Fruit fly (Drosophila melanogaster) whole organism, embryonic: Measurements from ENCODE around the gene CG43938.

ENCODE experiments used
- Aef1 ChIP-seq: fragments of 200-800 bp; sonication (Bioruptor generic); IDR thresholded peaks from 3 replicates; pipeline ENCODE4 v1.3.6; 2022; ENCODE audit warnings: missing biosample characterization, missing genetic modification characterization
- CG10147 ChIP-seq: fragments of 200-800 bp; sonication (Bioruptor generic); optimal IDR thresholded peaks from 2 replicates; lab custom pipeline; 2019; ENCODE audit warnings: missing biosample characterization, mild to moderate bottlenecking, missing genetic modification characterization, moderate library complexity
- CG10321 ChIP-seq: fragments of 200-800 bp; sonication (Bioruptor generic); IDR thresholded peaks from 2 replicates; pipeline ENCODE4 v1.3.6; 2022; ENCODE audit warnings: missing biosample characterization, missing genetic modification characterization
- CG13624 ChIP-seq: fragments of 200-800 bp; sonication (Bioruptor generic); optimal IDR thresholded peaks from 2 replicates; lab custom pipeline; 2016; ENCODE audit warnings: missing biosample characterization, missing genetic modification characterization
- CG13775 ChIP-seq: fragments of 200-800 bp; sonication (Bioruptor generic); optimal IDR thresholded peaks from 3 replicates; lab custom pipeline; 2017; ENCODE audit warnings: missing biosample characterization, mild to moderate bottlenecking, missing genetic modification characterization
- CG14050 ChIP-seq: fragments of 200-800 bp; sonication (Bioruptor generic); IDR thresholded peaks from 3 replicates; pipeline ENCODE4 v1.3.6; 2022; ENCODE audit warnings: missing biosample characterization, missing genetic modification characterization
- CG14441 ChIP-seq: fragments of 200-800 bp; sonication (Bioruptor generic); IDR thresholded peaks from 2 replicates; pipeline ENCODE4 v1.3.6; 2022; ENCODE audit warnings: missing biosample characterization, missing genetic modification characterization
- CG14667 ChIP-seq: fragments of 200-800 bp; sonication (Bioruptor generic); IDR thresholded peaks from 2 replicates; pipeline ENCODE4 v1.3.6; 2022; ENCODE audit warnings: missing biosample characterization, missing genetic modification characterization
- CG15011 ChIP-seq: fragments of 200-800 bp; sonication (Bioruptor generic); optimal IDR thresholded peaks from 3 replicates; lab custom pipeline; 2018; ENCODE audit warnings: missing biosample characterization, mild to moderate bottlenecking, missing genetic modification characterization
- CG1529 ChIP-seq: fragments of 200-800 bp; sonication (Bioruptor generic); optimal IDR thresholded peaks from 3 replicates; lab custom pipeline; 2018; ENCODE audit warnings: missing biosample characterization, missing genetic modification characterization
- CG17612 ChIP-seq: fragments of 200-800 bp; sonication (Bioruptor generic); IDR thresholded peaks from 2 replicates; pipeline ENCODE4 v1.3.6; 2022; ENCODE audit warnings: missing biosample characterization, missing genetic modification characterization
- CG18011 ChIP-seq: fragments of 200-800 bp; sonication (Bioruptor generic); optimal IDR thresholded peaks from 2 replicates; lab custom pipeline; 2017; ENCODE audit warnings: missing biosample characterization, missing genetic modification characterization, mild to moderate bottlenecking, moderate library complexity, missing genotype
- CG18476 ChIP-seq: fragments of 200-800 bp; sonication (Bioruptor generic); optimal IDR thresholded peaks from 2 replicates; lab custom pipeline; 2016; ENCODE audit warnings: missing biosample characterization, mild to moderate bottlenecking, missing genetic modification characterization
- CG18764 ChIP-seq: fragments of 200-800 bp; sonication (Bioruptor generic); optimal IDR thresholded peaks from 3 replicates; lab custom pipeline; 2016; ENCODE audit warnings: missing biosample characterization, missing genetic modification characterization
- CG30403 ChIP-seq: fragments of 200-800 bp; sonication (Bioruptor generic); optimal IDR thresholded peaks from 3 replicates; lab custom pipeline; 2016; ENCODE audit warnings: missing biosample characterization, missing genetic modification characterization
- CG34224 ChIP-seq: fragments of 200-800 bp; sonication (Bioruptor generic); IDR thresholded peaks from 3 replicates; pipeline ENCODE4 v1.3.6; 2022; ENCODE audit warnings: missing biosample characterization, missing genetic modification characterization; ENCODE audit not compliant: partially characterized antibody
- CG4617 ChIP-seq: fragments of 200-800 bp; sonication (Bioruptor generic); optimal IDR thresholded peaks from 3 replicates; lab custom pipeline; 2016; ENCODE audit warnings: missing biosample characterization, missing genetic modification characterization, borderline replicate concordance
- CG4730 ChIP-seq: fragments of 200-800 bp; sonication (Bioruptor generic); IDR thresholded peaks from 2 replicates; pipeline ENCODE4 v1.3.6; 2022; ENCODE audit warnings: missing biosample characterization, missing genetic modification characterization
- CG6175 ChIP-seq: fragments of 200-800 bp; sonication (Bioruptor generic); IDR thresholded peaks from 3 replicates; pipeline ENCODE4 v1.3.6; 2022; ENCODE audit warnings: missing biosample characterization, missing genetic modification characterization
- CG6272 ChIP-seq: fragments of 200-800 bp; sonication (Bioruptor generic); IDR thresholded peaks from 2 replicates; pipeline ENCODE4 v1.3.6; 2022; ENCODE audit warnings: missing biosample characterization, missing genetic modification characterization
- CG8281 ChIP-seq: fragments of 200-800 bp; sonication (Bioruptor generic); optimal IDR thresholded peaks from 2 replicates; lab custom pipeline; 2018; ENCODE audit warnings: missing biosample characterization, mild to moderate bottlenecking, missing genetic modification characterization, moderate library complexity
- CG8359 ChIP-seq: fragments of 200-800 bp; sonication (Bioruptor generic); optimal IDR thresholded peaks from 2 replicates; lab custom pipeline; 2017; ENCODE audit warnings: missing biosample characterization, mild to moderate bottlenecking, missing genetic modification characterization, borderline replicate concordance
- CG8478 ChIP-seq: fragments of >200 bp; optimal IDR thresholded peaks from 2 replicates; lab custom pipeline; 2018
- CG9609 ChIP-seq: fragments of 200-800 bp; sonication (Bioruptor generic); optimal IDR thresholded peaks from 3 replicates; lab custom pipeline; 2016; ENCODE audit warnings: missing biosample characterization, missing genetic modification characterization
- Deaf1 ChIP-seq: fragments of 200-800 bp; optimal IDR thresholded peaks from 3 replicates; lab custom pipeline; 2019; ENCODE audit warnings: missing biosample characterization, mild to moderate bottlenecking, missing genetic modification characterization, moderate library complexity
- Dll ChIP-seq: fragments of 200-800 bp; sonication (Bioruptor generic); IDR thresholded peaks from 4 replicates; pipeline ENCODE4 v1.3.6; 2022; ENCODE audit warnings: missing biosample characterization, missing genetic modification characterization; ENCODE audit not compliant: partially characterized antibody
- Doc3 ChIP-seq: fragments of 200-800 bp; sonication (Bioruptor generic); IDR thresholded peaks from 3 replicates; pipeline ENCODE4 v1.3.6; 2022; ENCODE audit warnings: missing biosample characterization, missing genetic modification characterization; ENCODE audit not compliant: partially characterized antibody
- HLH3B ChIP-seq: fragments of 200-800 bp; sonication (Bioruptor generic); IDR thresholded peaks from 2 replicates; pipeline ENCODE4 v1.3.6; 2022; ENCODE audit warnings: missing biosample characterization, missing genetic modification characterization
- HmgZ ChIP-seq: fragments of 200-800 bp; sonication (Bioruptor generic); optimal IDR thresholded peaks from 2 replicates; lab custom pipeline; 2018; ENCODE audit warnings: missing biosample characterization, mild to moderate bottlenecking, missing genetic modification characterization
- Mad ChIP-seq: fragments of 200-800 bp; sonication (Bioruptor generic); optimal IDR thresholded peaks from 2 replicates; lab custom pipeline; 2016; ENCODE audit warnings: missing biosample characterization, missing genetic modification characterization
- Rfx ChIP-seq: fragments of 200-800 bp; sonication (Bioruptor generic); IDR thresholded peaks from 2 replicates; pipeline ENCODE4 v1.3.6; 2022; ENCODE audit warnings: missing biosample characterization, missing genetic modification characterization
- ac ChIP-seq: fragments of 200-800 bp; sonication (Bioruptor generic); optimal IDR thresholded peaks from 3 replicates; lab custom pipeline; 2017; ENCODE audit warnings: missing biosample characterization, mild to moderate bottlenecking, missing genetic modification characterization
- ash1 ChIP-seq: fragments of 200-800 bp; sonication (Bioruptor generic); optimal IDR thresholded peaks from 2 replicates; lab custom pipeline; 2018; ENCODE audit warnings: missing biosample characterization, mild to moderate bottlenecking, missing genetic modification characterization
- ato ChIP-seq: fragments of 200-800 bp; sonication (Bioruptor generic); IDR thresholded peaks from 2 replicates; pipeline ENCODE4 v1.3.6; 2022; ENCODE audit warnings: missing biosample characterization, missing genetic modification characterization; ENCODE audit not compliant: partially characterized antibody
- bcd ChIP-seq: fragments of 200-800 bp; sonication (Bioruptor generic); optimal IDR thresholded peaks from 2 replicates; lab custom pipeline; 2017; ENCODE audit warnings: missing biosample characterization, mild to moderate bottlenecking, missing genetic modification characterization
- btn ChIP-seq: fragments of 200-800 bp; sonication (Bioruptor generic); optimal IDR thresholded peaks from 2 replicates; lab custom pipeline; 2016; ENCODE audit warnings: missing biosample characterization, missing genetic modification characterization
- chinmo ChIP-seq: fragments of 200-800 bp; sonication (Bioruptor generic); IDR thresholded peaks from 4 replicates; pipeline ENCODE4 v1.3.6; 2022; ENCODE audit warnings: missing biosample characterization, missing genetic modification characterization; ENCODE audit not compliant: partially characterized antibody
- corto ChIP-seq: fragments of 200-800 bp; sonication (Bioruptor generic); optimal IDR thresholded peaks from 2 replicates; lab custom pipeline; 2016; ENCODE audit warnings: missing biosample characterization, mild to moderate bottlenecking, missing genetic modification characterization, moderate library complexity
- dan ChIP-seq: fragments of 200-800 bp; sonication (Bioruptor generic); IDR thresholded peaks from 2 replicates; pipeline ENCODE4 v1.3.6; 2022; ENCODE audit warnings: missing biosample characterization, missing genetic modification characterization
- danr ChIP-seq: fragments of 200-800 bp; sonication (Bioruptor generic); IDR thresholded peaks from 2 replicates; pipeline ENCODE4 v1.3.6; 2022; ENCODE audit warnings: missing biosample characterization, missing genetic modification characterization
- klu ChIP-seq: fragments of 200-800 bp; sonication (Bioruptor generic); IDR thresholded peaks from 2 replicates; pipeline ENCODE4 v1.3.6; 2022; ENCODE audit warnings: missing biosample characterization, missing genetic modification characterization
- lbe ChIP-seq: fragments of 200-800 bp; sonication (Bioruptor generic); optimal IDR thresholded peaks from 2 replicates; lab custom pipeline; 2016; ENCODE audit warnings: missing biosample characterization, mild to moderate bottlenecking, missing genetic modification characterization
- lola ChIP-seq, 3 experiments: fragments of >200 bp in 2 of 3; fragments of 200-800 bp in 1 of 3; sonication (Bioruptor generic) in 1 of 3; optimal IDR thresholded peaks; 2 replicates each; lab custom pipeline; 2017 to 2019; ENCODE audit warnings: missing biosample characterization in 3 of 3, missing genetic modification characterization in 3 of 3, mild to moderate bottlenecking in 1 of 3, moderate library complexity in 1 of 3
- luna ChIP-seq: fragments of 200-800 bp; sonication (Bioruptor generic); optimal IDR thresholded peaks from 2 replicates; lab custom pipeline; 2016; ENCODE audit warnings: missing biosample characterization, missing genetic modification characterization
- phol ChIP-seq: fragments of 200-800 bp; sonication (Bioruptor generic); optimal IDR thresholded peaks from 3 replicates; lab custom pipeline; 2018; ENCODE audit warnings: missing biosample characterization, mild to moderate bottlenecking, missing genetic modification characterization, moderate library complexity
- pros ChIP-seq: fragments of 200-800 bp; sonication (Bioruptor generic); optimal IDR thresholded peaks from 3 replicates; lab custom pipeline; 2019; ENCODE audit warnings: missing biosample characterization, mild to moderate bottlenecking, missing genetic modification characterization, moderate library complexity
- pzg ChIP-seq: fragments of 200-800 bp; sonication (Bioruptor generic); optimal IDR thresholded peaks from 3 replicates; lab custom pipeline; 2018; ENCODE audit warnings: missing biosample characterization, mild to moderate bottlenecking, missing genetic modification characterization, moderate library complexity
- vnd ChIP-seq: fragments of 200-800 bp; sonication (Bioruptor generic); IDR thresholded peaks from 3 replicates; pipeline ENCODE4 v1.3.6; 2022; ENCODE audit warnings: missing biosample characterization, missing genetic modification characterization; ENCODE audit not compliant: partially characterized antibody
- zf30C ChIP-seq: fragments of 200-800 bp; sonication (Bioruptor generic); optimal IDR thresholded peaks from 3 replicates; lab custom pipeline; 2018; ENCODE audit warnings: missing biosample characterization, mild to moderate bottlenecking, missing genetic modification characterization
- zfh1 ChIP-seq: fragments of 200-800 bp; sonication (Bioruptor generic); IDR thresholded peaks from 3 replicates; pipeline ENCODE4 v1.3.6; 2022; ENCODE audit warnings: missing biosample characterization, missing genetic modification characterization

CG43938 gene

dm6 chr3L:21171905-21172304 is 50.5 kb downstream of the CG43938 start, which contains the start of gene Ac78C (continued):
- peak; percentile 88 for TF ChIP-seq luna
- TF ChIP-seq zfh1 (GFP tag; lab: Robert Waterston, UW): peak; percentile 77
- peak; percentile 90 for TF ChIP-seq HLH3B (GFP tag; lab: Robert Waterston, UW)
- TF ChIP-seq pzg (GFP tag; lab: Kevin White, UChicago): peak; percentile 27
- TF ChIP-seq pros (GFP tag; lab: Kevin White, UChicago): peak; percentile 30
- no peak for TF ChIP-seq zf30C (GFP tag; lab: Kevin White, UChicago)
- TF ChIP-seq phol (tag; lab: Kevin White, UChicago): peak; percentile 66
- peak; percentile 51 for TF ChIP-seq CG13775
- peak; percentile 90 for TF ChIP-seq CG10147
- TF ChIP-seq CG4730 (GFP tag; lab: Robert Waterston, UW): peak; percentile 75
- no peak for TF ChIP-seq corto (GFP tag; lab: Kevin White, UChicago)
- no peak for TF ChIP-seq dan (GFP tag; lab: Robert Waterston, UW)
- TF ChIP-seq ash1: peak; percentile 87
- TF ChIP-seq CG8478 (lab: Kevin White, UChicago): no peak
- TF ChIP-seq lola (GFP tag; optimal IDR thresholded peaks at IDR 0.05; lab: Kevin White, UChicago): no peak
- TF ChIP-seq Aef1: peak; percentile 87
- TF ChIP-seq CG14441: peak; percentile 89
- peak; percentile 70 for TF ChIP-seq CG15011 (GFP tag; lab: Kevin White, UChicago)
- peak; percentile 71 for TF ChIP-seq CG8281 (tag; lab: Kevin White, UChicago)
- peak; percentile 79 for TF ChIP-seq bcd (GFP tag; lab: Kevin White, UChicago)
- peak; percentile 46 for TF ChIP-seq CG1529 (GFP tag; lab: Kevin White, UChicago)
- TF ChIP-seq CG6272 (GFP tag; lab: Robert Waterston, UW): peak; percentile 73
- peak; percentile 96 for TF ChIP-seq HmgZ (tag; lab: Kevin White, UChicago)
- TF ChIP-seq CG9609: peak; percentile 82
- peak; percentile 77 for TF ChIP-seq btn (GFP tag; lab: Kevin White, UChicago)
- peak; percentile 95 for TF ChIP-seq Rfx (GFP tag; lab: Robert Waterston, UW)
- peak; percentile 31; the same call in 1 of the 3 replicates for TF ChIP-seq vnd
- TF ChIP-seq chinmo (GFP tag; lab: Robert Waterston, UW): peak; percentile 83; the same call in 3 of the 4 replicates
- TF ChIP-seq CG17612 (GFP tag; lab: Robert Waterston, UW): 0 out of 2 replicates have a peak, but pooled peaks have one; percentile 19
- peak; percentile 1 for TF ChIP-seq lbe (GFP tag; lab: Kevin White, UChicago)
- TF ChIP-seq Doc3 (GFP tag; lab: Robert Waterston, UW): no peak
- TF ChIP-seq CG14667 (GFP tag; lab: Robert Waterston, UW): peak; percentile 68
- peak; percentile 70 for TF ChIP-seq CG18476 (GFP tag; lab: Kevin White, UChicago)
- TF ChIP-seq Deaf1 (tag; lab: Kevin White, UChicago): peak; percentile 96
- peak; percentile 81 for TF ChIP-seq CG14050
- TF ChIP-seq CG4617 (GFP tag; lab: Kevin White, UChicago): peak; percentile 7
- TF ChIP-seq ato (GFP tag; lab: Robert Waterston, UW): no peak
- TF ChIP-seq ac: no peak
- peak; percentile 16 for TF ChIP-seq CG8359 (GFP tag; lab: Kevin White, UChicago)
- TF ChIP-seq CG18011 (GFP tag; lab: Kevin White, UChicago): peak; percentile 76
- peak; percentile 96 for TF ChIP-seq CG13624 (GFP tag; lab: Kevin White, UChicago)
- TF ChIP-seq danr (GFP tag; lab: Robert Waterston, UW): peak; percentile 69
- peak; percentile 79 for TF ChIP-seq Mad (GFP tag; lab: Kevin White, UChicago)
- TF ChIP-seq klu (GFP tag; lab: Robert Waterston, UW): peak; percentile 66
- peak; percentile 82; the same call in 2 of the 3 replicates for TF ChIP-seq CG6175
- TF ChIP-seq CG18764 (GFP tag; lab: Kevin White, UChicago): peak; percentile 76
- TF ChIP-seq Dll (GFP tag; lab: Robert Waterston, UW): 0 out of 4 replicates have a peak, but pooled peaks have one; percentile 15
- peak; percentile 68 for TF ChIP-seq CG30403 (GFP tag; lab: Kevin White, UChicago)
- TF ChIP-seq CG10321: peak; percentile 53
- TF ChIP-seq CG34224 (GFP tag; lab: Robert Waterston, UW): peak; percentile 24; the same call in 1 of the 3 replicates
